Worm (Caenorhabditis elegans): ENCODE results near the gene Y44A6D.5.

Y44A6D.5 gene

DNA sequence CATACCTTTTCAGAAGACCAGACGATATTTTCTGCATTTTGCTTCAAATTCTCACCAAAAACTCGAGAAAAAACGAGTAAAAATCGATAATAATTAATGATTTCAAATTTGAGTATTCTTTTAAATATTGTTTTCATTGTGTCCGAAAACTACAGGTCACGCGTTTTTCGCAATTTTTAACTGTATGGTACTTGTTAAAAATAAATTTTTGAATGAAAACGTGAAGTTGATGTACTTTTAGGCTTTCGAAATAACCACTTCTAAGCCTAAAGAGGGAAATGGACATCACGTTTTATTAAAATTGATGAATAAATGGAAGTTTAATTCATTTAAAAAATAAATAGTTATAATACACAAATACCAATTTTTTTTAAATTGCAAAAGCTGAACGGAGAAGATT is at the start of gene Y44A6D.5:
Gene Y44A6D.5, minus strand, starts transcription at position 101 of the 400 bp plus-strand sequence.
- TF ChIP-seq zfp-3 (GFP tag; conservative IDR thresholded peaks at IDR 0.05) (no peak), zip-11 (GFP tag; IDR thresholded peaks at IDR 0.05) (no peak), F26F4.8 (GFP tag; conservative IDR thresholded peaks at IDR 0.05) (no peak), lin-39 (tag; optimal IDR thresholded peaks at IDR 0.05) (no peak), dve-1 (tag; optimal IDR thresholded peaks at IDR 0.05; ENCODE audit: insufficient read depth) (no peak), pha-4 (GFP tag; IDR thresholded peaks at IDR 0.05) (no peak), pha-4 (tag; optimal IDR thresholded peaks at IDR 0.05) (no peak), fkh-10 (GFP tag; optimal IDR thresholded peaks at IDR 0.05) (no peak), attf-4 (tag; optimal IDR thresholded peaks at IDR 0.05) (no peak), zfp-2 (tag; optimal IDR thresholded peaks at IDR 0.05) (no peak), nhr-11 (tag; optimal IDR thresholded peaks at IDR 0.05) (no peak), nhr-237 (tag; optimal IDR thresholded peaks at IDR 0.05) (no peak), ztf-7 (tag; optimal IDR thresholded peaks at IDR 0.05) (no peak), hlh-30 (tag; optimal IDR thresholded peaks at IDR 0.05; ENCODE audit: insufficient read depth) (no peak), pqm-1 (tag; optimal IDR thresholded peaks at IDR 0.05) (no peak), ceh-32 (tag; optimal IDR thresholded peaks at IDR 0.05; ENCODE audit: poor library complexity) (no peak), ceh-20 (GFP tag; IDR thresholded peaks at IDR 0.05) (no peak), hlh-11 (tag; optimal IDR thresholded peaks at IDR 0.05) (no peak), zip-2 (tag; optimal IDR thresholded peaks at IDR 0.05) (no peak), daf-8 (GFP tag; IDR thresholded peaks at IDR 0.05) (no peak)

DNA sequence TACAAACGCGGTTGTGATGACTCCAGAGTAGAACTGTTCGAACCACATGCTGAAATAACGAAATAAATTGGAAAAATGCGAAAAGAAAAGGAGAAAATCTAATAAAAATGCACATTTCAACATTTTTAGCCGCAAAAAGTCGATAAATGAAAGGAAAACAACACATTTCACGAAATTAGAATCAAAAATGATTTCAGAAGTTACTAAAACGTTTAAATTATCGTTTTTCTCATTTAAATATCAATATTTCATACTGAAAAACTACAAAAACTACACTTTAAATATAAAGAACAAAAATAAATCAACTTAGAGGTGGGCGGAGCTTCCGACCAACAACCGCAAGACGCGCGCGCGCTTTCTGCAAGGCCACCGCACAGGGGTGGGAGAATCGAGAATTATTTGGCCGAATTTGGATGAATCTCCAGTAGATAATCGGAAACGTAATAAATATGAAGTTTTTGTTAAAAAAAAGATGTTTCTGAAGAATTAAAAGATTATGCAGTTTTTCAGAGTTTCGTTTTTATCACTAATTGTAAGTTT is 49.1 kb upstream of the Y44A6D.5 start, which contains the start of gene ndua-1:
Gene ndua-1, minus strand, starts transcription at position 51 of the 540 bp plus-strand sequence.
- 0 out of 2 replicates have a peak, but pooled peaks have one; percentile 40 for TF ChIP-seq hmg-1.1 (GFP tag; IDR thresholded peaks at IDR 0.05)
- peak; percentile 55 for TF ChIP-seq nhr-28 (tag; optimal IDR thresholded peaks at IDR 0.05)
- peak; percentile 10 for TF ChIP-seq ces-1 (GFP tag; optimal IDR thresholded peaks at IDR 0.05)
- TF ChIP-seq daf-16 (GFP tag; optimal IDR thresholded peaks at IDR 0.05) = no peak
- TF ChIP-seq daf-16 (tag; optimal IDR thresholded peaks at IDR 0.05) = peak; percentile 15
- no peak for TF ChIP-seq D1046.2 (GFP tag; IDR thresholded peaks at IDR 0.05)
- no peak for TF ChIP-seq ceh-44 (GFP tag; IDR thresholded peaks at IDR 0.05)
- no peak for TF ChIP-seq lin-13 (GFP tag; optimal IDR thresholded peaks at IDR 0.05)
- peak; percentile 92 for TF ChIP-seq aha-1 (tag)
- TF ChIP-seq dpl-1 (GFP tag; optimal IDR thresholded peaks at IDR 0.05) = peak; percentile 8
- TF ChIP-seq dmd-9 (GFP tag; IDR thresholded peaks at IDR 0.05) = no peak
- TF ChIP-seq duxl-1 (tag; optimal IDR thresholded peaks at IDR 0.05; ENCODE audit: poor library complexity) = peak; percentile 45
- TF ChIP-seq rbr-2 (tag; optimal IDR thresholded peaks at IDR 0.05) = peak; percentile 26
- TF ChIP-seq mdl-1 (tag; optimal IDR thresholded peaks at IDR 0.05) = no peak
- TF ChIP-seq dve-1 (tag; optimal IDR thresholded peaks at IDR 0.05; ENCODE audit: insufficient read depth) = peak; percentile 23
- TF ChIP-seq mes-2 (tag; optimal IDR thresholded peaks at IDR 0.05; ENCODE audit: poor library complexity, severe bottlenecking) = peak; percentile 86

DNA sequence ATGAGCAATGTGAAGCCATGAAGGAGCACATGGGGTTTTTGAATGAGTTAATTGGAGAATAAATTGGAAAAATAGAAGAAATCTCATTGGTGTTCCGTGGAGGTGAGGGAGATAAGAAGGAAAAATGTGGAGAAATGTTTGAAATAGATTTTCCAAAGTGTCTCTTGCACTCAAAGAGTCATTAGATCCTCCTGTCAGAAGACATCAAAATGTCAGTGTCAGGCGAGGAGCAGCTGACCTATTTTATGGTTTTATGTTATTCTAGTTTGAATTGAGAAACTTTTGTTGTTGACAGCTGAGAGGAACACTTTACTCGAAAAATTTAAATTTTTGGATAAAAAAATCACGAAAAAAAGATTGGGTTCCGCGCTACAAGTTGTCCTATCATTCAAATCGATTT is 47.8 kb upstream of the Y44A6D.5 start, which contains the start of gene clec-264:
Gene clec-264, minus strand, starts transcription at position 122 of the 400 bp plus-strand sequence.
- TF ChIP-seq Y75B8A.6 (GFP tag; IDR thresholded peaks at IDR 0.05) = no peak
- TF ChIP-seq duxl-1 (tag; optimal IDR thresholded peaks at IDR 0.05; ENCODE audit: poor library complexity) = no peak
- no peak for TF ChIP-seq zip-11 (GFP tag; IDR thresholded peaks at IDR 0.05)
- no peak for TF ChIP-seq jun-1 (tag; optimal IDR thresholded peaks at IDR 0.05)
- no peak for TF ChIP-seq ceh-20 (GFP tag; IDR thresholded peaks at IDR 0.05)
- no peak for TF ChIP-seq ceh-62 (tag; optimal IDR thresholded peaks at IDR 0.05)

All from whole organism, L4 larva.